Fruit fly (Drosophila melanogaster): Measurements from ENCODE around the gene CG32074.

DNA sequence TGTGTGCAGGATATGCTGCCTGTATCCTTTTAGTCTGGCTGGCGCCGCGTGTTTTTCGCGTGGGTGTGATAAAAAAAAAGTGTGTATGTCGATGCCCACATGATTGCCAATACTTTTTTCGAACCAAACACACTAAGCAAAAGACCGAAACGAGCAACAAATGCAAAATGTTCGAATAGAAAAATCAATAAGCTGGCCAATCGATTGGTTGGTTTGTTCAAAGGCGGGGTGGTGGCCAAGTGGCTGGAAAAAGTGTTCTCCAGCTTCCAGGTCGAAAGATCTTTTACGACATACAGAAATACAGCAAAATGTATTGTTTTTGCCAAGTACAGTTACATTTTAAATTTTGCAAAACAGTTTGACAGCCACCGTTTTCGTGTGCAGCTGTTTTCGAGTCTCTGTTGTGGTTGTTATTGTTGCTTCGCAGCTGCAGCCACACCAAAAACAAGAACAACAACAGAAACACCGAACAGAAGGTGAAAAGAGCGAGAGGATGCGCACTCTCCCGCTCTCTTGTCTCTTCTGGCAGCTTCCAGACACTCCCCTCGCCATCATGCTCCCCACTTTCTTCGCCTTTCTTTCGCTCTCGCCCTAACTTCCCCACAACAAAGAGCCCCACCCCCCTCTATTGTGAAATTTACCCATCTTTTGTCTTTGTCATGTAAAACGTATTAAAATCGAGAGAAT is 8.4 kb downstream of the CG32074 start:
- TF ChIP-seq CTCF (optimal IDR thresholded peaks at IDR 0.05) (no peak), CG8478 (optimal IDR thresholded peaks at IDR 0.05) (no peak)

All from S2 (cell line).